Fruit fly (Drosophila melanogaster): ENCODE measurements around the gene Cad96Ca.

Gene Cad96Ca

dm6 chr3R:25207405-25208003 lies 579 bp downstream of the Cad96Ca start (continued):
- peak; percentile 75 for TF ChIP-seq CG3281 (GFP tag; optimal IDR thresholded peaks at IDR 0.05)
- peak; percentile 66 for TF ChIP-seq lilli (GFP tag; optimal IDR thresholded peaks at IDR 0.05)
- TF ChIP-seq Usf (GFP tag; optimal IDR thresholded peaks at IDR 0.05), result no peak
- TF ChIP-seq CG32772 (GFP tag; IDR thresholded peaks at IDR 0.05), result 0 out of 2 replicates have a peak, but pooled peaks have one; percentile 47
- TF ChIP-seq CG4854 (GFP tag; optimal IDR thresholded peaks at IDR 0.05), result peak; percentile 24
- TF ChIP-seq Fer3 (tag; optimal IDR thresholded peaks at IDR 0.05), result peak; percentile 72
- TF ChIP-seq org-1 (GFP tag; optimal IDR thresholded peaks at IDR 0.05), result peak; percentile 53
- peak; percentile 61 for TF ChIP-seq Six4 (GFP tag; optimal IDR thresholded peaks at IDR 0.05)
- peak; percentile 16 for TF ChIP-seq CG7987 (GFP tag; optimal IDR thresholded peaks at IDR 0.05)
- TF ChIP-seq CG10431 (GFP tag; optimal IDR thresholded peaks at IDR 0.05), result peak; percentile 41
- TF ChIP-seq CG3847 (GFP tag; IDR thresholded peaks at IDR 0.05), result peak; percentile 54; the same call in 1 of the 2 replicates
- TF ChIP-seq sna (GFP tag; IDR thresholded peaks at IDR 0.05; ENCODE audit: partially characterized antibody), result no peak
- peak; percentile 78 for TF ChIP-seq CG8388 (GFP tag; optimal IDR thresholded peaks at IDR 0.05)
- no peak for TF ChIP-seq abd-A (tag; optimal IDR thresholded peaks at IDR 0.05)
- TF ChIP-seq CG42726 (GFP tag; IDR thresholded peaks at IDR 0.05; ENCODE audit: partially characterized antibody), result no peak
- peak; percentile 26 for TF ChIP-seq CG8290 (GFP tag; optimal IDR thresholded peaks at IDR 0.05)
- TF ChIP-seq CG8290 (tag; optimal IDR thresholded peaks at IDR 0.05), result peak in 1 of 2 experiments; percentile 39
- peak; percentile 72 for TF ChIP-seq Asciz (GFP tag; optimal IDR thresholded peaks at IDR 0.05)
- peak; percentile 77 for TF ChIP-seq D19A (tag; optimal IDR thresholded peaks at IDR 0.05)
- peak; percentile 70 for TF ChIP-seq croc (GFP tag; conservative IDR thresholded peaks at IDR 0.05)
- no peak for TF ChIP-seq ERR (GFP tag; optimal IDR thresholded peaks at IDR 0.05)
- no peak for TF ChIP-seq CG1832 (GFP tag; optimal IDR thresholded peaks at IDR 0.05)
- TF ChIP-seq kni (GFP tag; optimal IDR thresholded peaks at IDR 0.05), result no peak
- TF ChIP-seq Lpt (GFP tag; optimal IDR thresholded peaks at IDR 0.05), result no peak
- peak; percentile 18 for TF ChIP-seq CG10543 (GFP tag; optimal IDR thresholded peaks at IDR 0.05)
- no peak for TF ChIP-seq nerfin-2 (GFP tag; IDR thresholded peaks at IDR 0.05; ENCODE audit: partially characterized antibody)
- peak; percentile 74 for TF ChIP-seq CG7556 (GFP tag; optimal IDR thresholded peaks at IDR 0.05)
- peak; percentile 0 for TF ChIP-seq tup (GFP tag; optimal IDR thresholded peaks at IDR 0.05)
- peak; percentile 69 for TF ChIP-seq sisA (GFP tag; IDR thresholded peaks at IDR 0.05)
- TF ChIP-seq Hmr (GFP tag; optimal IDR thresholded peaks at IDR 0.05), result peak; percentile 74
- TF ChIP-seq CG10462 (GFP tag; optimal IDR thresholded peaks at IDR 0.05), result peak; percentile 12
- TF ChIP-seq CG4424 (GFP tag; optimal IDR thresholded peaks at IDR 0.05), result peak; percentile 67
- peak; percentile 77 for TF ChIP-seq CG2875 (GFP tag; optimal IDR thresholded peaks at IDR 0.05)
- TF ChIP-seq Dref (GFP tag; IDR thresholded peaks at IDR 0.05), result no peak
- TF ChIP-seq CG1603 (tag; optimal IDR thresholded peaks at IDR 0.05), result peak; percentile 61
- peak; percentile 62 for TF ChIP-seq HmgZ (tag; optimal IDR thresholded peaks at IDR 0.05)
- peak; percentile 1 for TF ChIP-seq CG3163 (GFP tag; optimal IDR thresholded peaks at IDR 0.05)
- TF ChIP-seq CG12942 (GFP tag; optimal IDR thresholded peaks at IDR 0.05), result peak; percentile 53
- TF ChIP-seq gro (GFP tag; optimal IDR thresholded peaks at IDR 0.05), result no peak
- TF ChIP-seq sima (GFP tag; optimal IDR thresholded peaks at IDR 0.05), result no peak
- no peak for TF ChIP-seq btn (GFP tag; optimal IDR thresholded peaks at IDR 0.05)
- peak; percentile 63; the same call in 1 of the 2 replicates for TF ChIP-seq CG14014 (GFP tag; IDR thresholded peaks at IDR 0.05)
- peak; percentile 34 to 89 for TF ChIP-seq Hr51 (GFP tag; optimal IDR thresholded peaks at IDR 0.05)
- TF ChIP-seq CG8944 (GFP tag; optimal IDR thresholded peaks at IDR 0.05), result no peak
- peak; percentile 39 for TF ChIP-seq Spps (tag; optimal IDR thresholded peaks at IDR 0.05)
- peak; percentile 11 for TF ChIP-seq CG2116 (GFP tag; optimal IDR thresholded peaks at IDR 0.05)
- TF ChIP-seq vfl (GFP tag; optimal IDR thresholded peaks at IDR 0.05), result peak; percentile 10
- TF ChIP-seq CG14667 (GFP tag; IDR thresholded peaks at IDR 0.05), result peak; percentile 55
- TF ChIP-seq CG5180 (GFP tag; optimal IDR thresholded peaks at IDR 0.05), result peak; percentile 63
- peak; percentile 54 for TF ChIP-seq CG12299 (tag; optimal IDR thresholded peaks at IDR 0.05)
